Worm (Caenorhabditis elegans) whole organism, L2 larva: ENCODE data around the gene lon-2.
A peak's percentile ranks its signal among the peaks of the same experiment; 100 is the strongest.

Experiments used
- fos-1 ChIP-seq: fragments of 150-350 bp; optimal IDR thresholded peaks from 2 replicates; lab custom pipeline; 2014; ENCODE audit warnings: missing biosample characterization, missing genetic modification characterization
- lin-11 ChIP-seq: fragments of 150-350 bp; sonication (generic microtip); optimal IDR thresholded peaks from 2 replicates; lab custom pipeline; 2014; ENCODE audit warnings: missing biosample characterization, missing genetic modification characterization, inconsistent platforms, mixed read lengths
- mdl-1 ChIP-seq, 2 experiments: fragments of 150-350 bp in 1 of 2; sonication (generic microtip) in 1 of 2; optimal IDR thresholded peaks; 2 replicates each; lab custom pipeline; 2017; ENCODE audit warnings: missing biosample characterization in 2 of 2, missing genetic modification characterization in 2 of 2
- nhr-77 ChIP-seq: fragments of 150-350 bp; optimal IDR thresholded peaks from 2 replicates; lab custom pipeline; 2014; ENCODE audit warnings: missing biosample characterization, missing genetic modification characterization
- skn-1 ChIP-seq: sonication (generic microtip); optimal IDR thresholded peaks from 2 replicates; lab custom pipeline; 2017; ENCODE audit warnings: missing biosample characterization, missing genetic modification characterization
- unc-39 ChIP-seq: fragments of 150-350 bp; optimal IDR thresholded peaks from 2 replicates; lab custom pipeline; 2014; ENCODE audit warnings: missing biosample characterization, missing genetic modification characterization
- ztf-1 ChIP-seq: fragments of 200-800 bp; sonication (Bioruptor generic); conservative IDR thresholded peaks from 2 replicates; pipeline ENCODE4 v1.3.6; 2022; ENCODE audit warnings: missing genetic modification characterization, missing compliant biosample characterization

DNA sequence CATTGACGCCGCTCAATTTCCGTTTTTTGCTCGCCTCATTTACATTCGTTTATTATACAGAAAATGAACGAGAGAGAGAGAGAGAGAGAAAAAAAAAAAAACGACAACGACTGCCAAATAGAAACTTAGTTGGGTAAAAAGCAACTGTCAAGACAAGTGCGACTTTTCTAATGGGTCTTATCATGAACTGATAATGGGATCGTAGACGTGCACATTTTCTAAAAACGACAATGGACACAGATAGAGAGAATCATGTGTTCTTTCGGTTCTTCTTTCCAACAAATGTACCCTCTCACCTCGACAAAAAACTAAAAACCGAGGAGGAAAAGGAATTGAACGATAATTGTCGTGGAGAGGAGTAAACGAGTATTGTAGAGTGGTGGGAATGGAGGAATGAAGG, 48.8 kb downstream of the lon-2 start:
- peak; percentile 69 for TF ChIP-seq fos-1 (tag; lab: Kevin White, UChicago)
- TF ChIP-seq ztf-1 (GFP tag; lab: Robert Waterston, UW), result no peak
- no peak for TF ChIP-seq mdl-1 (tag; optimal IDR thresholded peaks at IDR 0.05; lab: Kevin White, UChicago)
- TF ChIP-seq nhr-77, result no peak
- no peak for TF ChIP-seq skn-1
- TF ChIP-seq lin-11 (tag; lab: Kevin White, UChicago), result no peak
- no peak for TF ChIP-seq unc-39
